Worm (Caenorhabditis elegans) whole organism, late embryonic: ENCODE data around the gene Y77E11A.23.

Experiments
- C38D4.7 ChIP-seq: fragments of 200-800 bp; sonication (Bioruptor generic); optimal IDR thresholded peaks from 2 replicates; lab custom pipeline; 2018; ENCODE audit warnings: mild to moderate bottlenecking, missing genetic modification characterization, moderate library complexity, missing compliant biosample characterization
- K09A11.1 ChIP-seq: sonication (generic microtip); optimal IDR thresholded peaks from 2 replicates; lab custom pipeline; 2017; ENCODE audit warnings: antibody characterized with exemption, mild to moderate bottlenecking, missing genetic modification characterization, missing compliant biosample characterization; ENCODE audit not compliant: insufficient read depth
- Y22D7AL.16 ChIP-seq: sonication (generic microtip); optimal IDR thresholded peaks from 2 replicates; lab custom pipeline; 2016; ENCODE audit warnings: missing genetic modification characterization, missing compliant biosample characterization
- ama-1 ChIP-seq: fragments of 150-350 bp; optimal IDR thresholded peaks from 2 replicates; lab custom pipeline; 2014
- ceh-14 ChIP-seq: sonication (generic microtip); optimal IDR thresholded peaks from 2 replicates; lab custom pipeline; 2016; ENCODE audit warnings: missing genotype, missing genetic modification characterization, missing compliant biosample characterization
- ceh-18 ChIP-seq: sonication (generic microtip); optimal IDR thresholded peaks from 2 replicates; lab custom pipeline; 2016; ENCODE audit warnings: missing genetic modification characterization, missing compliant biosample characterization
- ceh-19 ChIP-seq: fragments of 200-800 bp; sonication (Bioruptor generic); optimal IDR thresholded peaks from 2 replicates; lab custom pipeline; 2018; ENCODE audit warnings: mild to moderate bottlenecking, missing genetic modification characterization, missing compliant biosample characterization
- ceh-24 ChIP-seq: sonication (generic microtip); optimal IDR thresholded peaks from 2 replicates; lab custom pipeline; 2016; ENCODE audit warnings: mild to moderate bottlenecking, missing genetic modification characterization, missing compliant biosample characterization
- ceh-31 ChIP-seq: sonication (generic microtip); optimal IDR thresholded peaks from 2 replicates; lab custom pipeline; 2016; ENCODE audit warnings: missing genetic modification characterization, missing compliant biosample characterization
- ceh-34 ChIP-seq: sonication (generic microtip); optimal IDR thresholded peaks from 2 replicates; lab custom pipeline; 2016; ENCODE audit warnings: mild to moderate bottlenecking, missing genetic modification characterization, missing compliant biosample characterization
- ceh-45 ChIP-seq: fragments of 200-800 bp; sonication (Bioruptor generic); IDR thresholded peaks from 2 replicates; pipeline ENCODE4 v1.3.6; 2022; ENCODE audit warnings: missing genetic modification reagents, missing genetic modification characterization, missing compliant biosample characterization
- ceh-48 ChIP-seq: sonication (generic microtip); optimal IDR thresholded peaks from 2 replicates; lab custom pipeline; 2016; ENCODE audit warnings: missing genetic modification characterization, inconsistent platforms, missing compliant biosample characterization
- ceh-6 ChIP-seq: fragments of 200-800 bp; sonication (Bioruptor generic); optimal IDR thresholded peaks from 2 replicates; lab custom pipeline; 2018; ENCODE audit warnings: mild to moderate bottlenecking, missing genetic modification characterization, missing compliant biosample characterization
- dve-1 ChIP-seq: sonication (generic microtip); optimal IDR thresholded peaks from 2 replicates; lab custom pipeline; 2017; ENCODE audit warnings: antibody characterized with exemption, mild to moderate bottlenecking, missing genetic modification characterization, missing compliant biosample characterization
- elt-2 ChIP-seq: sonication (generic microtip); optimal IDR thresholded peaks from 2 replicates; lab custom pipeline; 2016; ENCODE audit warnings: missing genetic modification reagents, missing genetic modification characterization, missing compliant biosample characterization
- elt-4 ChIP-seq: sonication (generic microtip); optimal IDR thresholded peaks from 2 replicates; lab custom pipeline; 2016; ENCODE audit warnings: missing genetic modification characterization, missing compliant biosample characterization
- fkh-10 ChIP-seq: fragments of 150-350 bp; optimal IDR thresholded peaks from 2 replicates; lab custom pipeline; 2014; ENCODE audit warnings: missing biosample characterization, missing genetic modification reagents, missing genetic modification characterization
- gmeb-2 ChIP-seq: sonication (generic microtip); optimal IDR thresholded peaks from 2 replicates; lab custom pipeline; 2016; ENCODE audit warnings: missing genetic modification characterization, inconsistent platforms, missing compliant biosample characterization
- hlh-13 ChIP-seq: fragments of 200-800 bp; sonication (Bioruptor generic); optimal IDR thresholded peaks from 2 replicates; lab custom pipeline; 2018; ENCODE audit warnings: mild to moderate bottlenecking, missing genetic modification characterization, missing compliant biosample characterization
- hlh-6 ChIP-seq: sonication (generic microtip); optimal IDR thresholded peaks from 2 replicates; lab custom pipeline; 2016; ENCODE audit warnings: missing genotype, missing genetic modification characterization, missing compliant biosample characterization
- hlh-8 ChIP-seq: sonication (generic microtip); optimal IDR thresholded peaks from 2 replicates; lab custom pipeline; 2016; ENCODE audit warnings: missing genotype, missing genetic modification characterization, missing compliant biosample characterization
- nhr-11 ChIP-seq: fragments of 150-350 bp; optimal IDR thresholded peaks from 2 replicates; lab custom pipeline; 2014; ENCODE audit warnings: missing biosample characterization, missing genetic modification characterization
- odd-2 ChIP-seq: sonication (generic microtip); optimal IDR thresholded peaks from 2 replicates; lab custom pipeline; 2017; ENCODE audit warnings: antibody characterized with exemption, mild to moderate bottlenecking, missing genetic modification characterization, missing compliant biosample characterization
- ref-2 ChIP-seq: sonication (generic microtip); optimal IDR thresholded peaks from 2 replicates; lab custom pipeline; 2016; ENCODE audit warnings: missing genetic modification characterization, missing compliant biosample characterization
- sdc-2 ChIP-seq: sonication (generic microtip); optimal IDR thresholded peaks from 2 replicates; lab custom pipeline; 2016; ENCODE audit warnings: missing genotype, missing genetic modification characterization, missing compliant biosample characterization
- sox-2 ChIP-seq: fragments of 200-800 bp; sonication (Bioruptor generic); IDR thresholded peaks from 2 replicates; pipeline ENCODE4 v1.3.6; 2022; ENCODE audit warnings: missing genetic modification reagents, missing genetic modification characterization, missing compliant biosample characterization
- tbx-2 ChIP-seq: sonication (generic microtip); optimal IDR thresholded peaks from 2 replicates; lab custom pipeline; 2016; ENCODE audit warnings: missing genetic modification characterization, missing compliant biosample characterization
- ttx-3 ChIP-seq: sonication (generic microtip); optimal IDR thresholded peaks from 2 replicates; lab custom pipeline; 2016; ENCODE audit warnings: missing genetic modification reagents, missing genetic modification characterization, missing compliant biosample characterization
- unc-42 ChIP-seq: sonication (generic microtip); optimal IDR thresholded peaks from 2 replicates; lab custom pipeline; 2016; ENCODE audit warnings: missing genotype, missing genetic modification characterization, missing compliant biosample characterization
- unc-55 ChIP-seq: sonication (generic microtip); optimal IDR thresholded peaks from 2 replicates; lab custom pipeline; 2017; ENCODE audit warnings: missing biosample characterization, missing genetic modification reagents, missing genetic modification characterization

The Y77E11A.23 gene

DNA sequence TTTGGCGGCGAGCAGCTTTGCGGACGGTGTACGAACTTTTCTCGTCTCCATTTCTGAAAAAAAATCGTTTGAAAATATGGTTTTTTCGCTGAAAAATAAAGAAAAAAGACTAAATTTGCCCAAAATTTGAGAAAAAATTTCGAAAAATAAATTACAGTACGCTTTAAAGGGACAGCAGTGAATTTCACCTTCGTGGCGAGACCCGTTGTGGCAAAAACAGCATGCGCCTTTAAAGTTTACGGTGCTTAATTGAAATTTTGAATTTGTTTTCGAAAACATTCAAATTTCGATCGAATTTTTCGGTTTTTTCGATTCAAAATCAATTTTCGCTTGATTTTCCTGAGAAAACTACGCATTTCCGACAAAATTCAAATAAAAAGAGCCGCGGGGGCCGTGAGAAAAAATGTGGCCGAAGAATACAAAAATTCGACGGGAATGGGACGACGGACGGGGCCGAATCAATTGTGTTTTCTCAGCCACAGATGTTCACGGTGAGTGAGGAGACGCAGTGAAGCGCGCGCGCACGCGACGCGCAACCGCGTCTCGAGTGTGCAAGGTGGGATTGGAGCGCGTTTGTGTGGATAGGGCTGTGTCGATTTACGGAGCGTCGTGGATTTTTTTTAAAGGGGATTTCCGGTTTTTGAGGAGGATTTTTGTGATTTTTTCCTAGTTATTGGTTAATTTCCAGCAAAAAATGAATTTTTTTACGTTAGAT, 10.2 kb downstream of the Y77E11A.23 start, which contains the start of gene Y77E11A.7 (continued):
- TF ChIP-seq ama-1 (no peak), ceh-31 (tag; lab: Kevin White, UChicago) (peak; percentile 95), unc-55 (peak; percentile 23), ceh-19 (GFP tag; lab: Kevin White, UChicago) (no peak), gmeb-2 (tag; lab: Kevin White, UChicago) (no peak), tbx-2 (tag; lab: Kevin White, UChicago) (peak; percentile 93), sox-2 (GFP tag; lab: Robert Waterston, UW) (no peak; the same call in 1 of the 2 replicates), hlh-6 (tag; lab: Kevin White, UChicago) (peak; percentile 32), elt-4 (no peak), ceh-34 (tag; lab: Kevin White, UChicago) (peak; percentile 81), hlh-13 (GFP tag; lab: Kevin White, UChicago) (no peak), ceh-45 (GFP tag; lab: Robert Waterston, UW) (peak; percentile 46; the same call in 1 of the 2 replicates), sdc-2 (tag; lab: Kevin White, UChicago) (peak; percentile 55), odd-2 (tag; lab: Kevin White, UChicago) (no peak), elt-2 (tag; lab: Kevin White, UChicago) (peak; percentile 25), nhr-11 (tag; lab: Kevin White, UChicago) (no peak), ceh-24 (tag; lab: Kevin White, UChicago) (no peak), unc-42 (peak; percentile 94)

DNA sequence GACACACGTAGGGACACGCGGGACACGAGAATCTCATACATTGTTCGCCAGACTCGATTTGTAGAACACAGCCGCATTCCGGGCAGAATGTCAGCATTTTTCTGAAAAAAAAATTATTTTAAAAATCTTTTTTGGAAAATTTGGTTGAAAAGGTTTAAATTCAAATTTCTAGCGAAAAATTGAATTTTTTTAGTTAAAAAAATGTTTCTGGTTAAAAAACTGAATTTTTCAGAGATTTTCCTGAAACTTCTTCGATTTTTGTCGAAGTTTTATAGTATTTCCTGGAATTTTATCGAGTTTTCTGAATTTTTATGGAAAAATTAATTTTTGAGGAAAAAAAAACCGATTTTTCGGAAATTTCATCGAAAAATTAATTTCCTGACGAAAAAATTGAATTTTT, 20.2 kb downstream of the Y77E11A.23 start, which contains the start of gene rpc-11:
Gene rpc-11 (minus strand): TSS at position 101 of the 400 bp plus-strand sequence.
- no peak for TF ChIP-seq dve-1 (tag; lab: Kevin White, UChicago)
- TF ChIP-seq hlh-8 (tag; lab: Kevin White, UChicago): no peak
- TF ChIP-seq hlh-13 (GFP tag; lab: Kevin White, UChicago): no peak
- TF ChIP-seq unc-42: no peak
- no peak for TF ChIP-seq ceh-14
- no peak for TF ChIP-seq ceh-45 (GFP tag; lab: Robert Waterston, UW)

DNA sequence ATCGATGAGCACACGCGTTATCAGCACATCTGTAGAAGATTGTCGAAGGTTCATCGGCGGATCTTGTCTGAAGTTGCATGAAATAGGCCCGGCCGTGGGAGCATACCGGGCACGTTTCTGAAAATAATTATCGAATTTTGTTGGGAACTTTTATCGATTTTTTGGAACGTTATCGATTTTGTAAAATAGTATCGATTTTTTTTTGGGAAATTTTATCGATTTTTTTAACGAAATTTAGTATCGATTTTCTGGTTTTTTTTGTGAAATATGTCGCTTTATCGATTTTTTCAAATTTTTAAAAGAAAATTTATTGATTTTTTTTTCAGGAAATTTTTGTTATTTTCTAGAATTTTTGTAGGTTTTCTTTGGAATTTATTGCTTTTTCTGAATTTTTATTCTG, 21.4 kb downstream of the Y77E11A.23 start:
- no peak for TF ChIP-seq dve-1 (tag; lab: Kevin White, UChicago)
- TF ChIP-seq ceh-48 (tag; lab: Kevin White, UChicago): no peak

DNA sequence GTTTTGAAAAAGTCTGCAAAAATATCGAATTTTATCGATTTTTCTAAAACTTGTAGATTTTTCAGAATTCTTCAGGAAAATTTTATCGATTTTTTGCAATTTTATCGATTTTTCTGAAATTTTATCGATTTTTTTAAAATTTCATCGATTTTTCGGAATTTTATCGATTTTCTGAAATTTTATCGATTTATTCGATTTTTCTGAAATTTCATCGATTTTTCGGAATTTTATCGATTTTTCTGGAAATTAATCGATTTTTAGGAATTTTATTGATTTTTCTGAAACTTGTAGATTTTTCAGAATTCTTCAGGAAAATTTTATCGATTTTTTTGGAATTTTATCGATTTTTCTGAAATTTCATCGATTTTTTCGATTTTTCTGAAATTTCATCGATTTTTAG, 22.0 kb downstream of the Y77E11A.23 start:
- TF ChIP-seq unc-42 (no peak), ceh-48 (tag; lab: Kevin White, UChicago) (peak; percentile 91)

DNA sequence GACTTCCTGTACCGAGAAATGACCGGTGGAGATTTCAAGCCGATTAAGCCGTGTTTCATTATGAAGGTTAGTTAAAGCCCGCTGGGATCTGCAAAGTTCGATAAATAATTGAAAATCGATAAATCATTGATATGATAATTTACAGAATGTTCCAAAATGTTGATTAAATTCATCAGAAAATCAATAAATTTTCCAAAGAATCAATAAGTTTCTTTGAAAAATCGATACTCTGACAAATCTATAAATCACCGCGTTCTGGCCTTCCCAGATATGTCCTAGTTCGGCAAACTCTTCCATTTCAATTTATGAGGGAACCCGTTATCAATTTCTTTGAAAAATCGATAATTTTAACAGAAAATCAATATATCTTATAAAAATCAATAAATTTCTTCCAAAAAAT, 22.7 kb downstream of the Y77E11A.23 start:
- TF ChIP-seq Y22D7AL.16: no peak
- TF ChIP-seq sox-2 (GFP tag; lab: Robert Waterston, UW): no peak
- TF ChIP-seq ceh-18 (tag; lab: Kevin White, UChicago): no peak

DNA sequence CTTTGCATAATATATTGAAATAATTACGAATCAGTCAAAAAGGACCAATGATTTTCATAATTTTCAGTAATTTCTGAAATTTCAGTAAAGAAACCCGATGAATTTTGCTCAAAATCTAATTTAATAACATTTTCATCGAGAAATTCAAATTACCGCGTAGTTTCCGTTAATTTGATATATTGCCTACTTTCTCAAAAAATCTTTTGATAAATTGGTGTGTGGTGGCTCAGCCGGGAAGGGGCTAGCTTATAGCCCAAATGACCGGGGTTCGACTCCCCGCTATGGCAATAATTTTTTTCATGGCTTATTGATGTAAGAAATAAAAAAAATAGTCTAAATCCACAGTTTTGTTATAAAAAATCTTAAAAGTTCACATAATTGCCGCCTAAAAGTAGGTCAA, 23.1 kb downstream of the Y77E11A.23 start:
- no peak for TF ChIP-seq ceh-48 (tag; lab: Kevin White, UChicago)
- TF ChIP-seq hlh-8 (tag; lab: Kevin White, UChicago): no peak
- TF ChIP-seq hlh-13 (GFP tag; lab: Kevin White, UChicago): no peak
- TF ChIP-seq ref-2 (tag; lab: Kevin White, UChicago): no peak
- TF ChIP-seq fkh-10 (GFP tag; lab: Kevin White, UChicago): no peak
- TF ChIP-seq unc-42: no peak
- TF ChIP-seq ceh-24 (tag; lab: Kevin White, UChicago): no peak
- no peak for TF ChIP-seq C38D4.7
- TF ChIP-seq ttx-3 (tag; lab: Kevin White, UChicago): no peak
- no peak for TF ChIP-seq ceh-34 (tag; lab: Kevin White, UChicago)
- TF ChIP-seq dve-1 (tag; lab: Kevin White, UChicago): no peak
- no peak for TF ChIP-seq K09A11.1 (tag; lab: Kevin White, UChicago)
- no peak for TF ChIP-seq ceh-6 (GFP tag; lab: Kevin White, UChicago)
- TF ChIP-seq, all 69 proteins: peak for 0
